7 worm cellular contexts compared by ENCODE assay signal in the genomic region with DNA sequence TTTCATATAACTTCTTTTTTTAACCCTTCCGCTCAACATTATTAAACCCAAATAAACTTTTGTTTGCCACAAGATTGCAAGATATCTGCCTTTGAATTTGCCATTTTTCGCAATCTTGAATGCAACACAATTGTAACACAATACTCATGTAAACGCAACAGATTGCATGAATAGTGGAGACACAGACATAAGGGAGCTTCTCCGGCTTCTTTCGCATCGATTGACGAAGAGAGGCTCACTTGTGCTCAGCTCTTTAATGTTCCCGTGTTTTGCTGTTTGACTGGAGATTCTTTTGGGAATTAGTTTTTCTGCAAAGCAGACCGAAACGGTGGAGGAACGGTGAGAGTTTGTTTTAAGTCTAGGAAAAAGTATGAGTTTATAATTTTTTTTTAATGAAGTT.
TF ChIP-seq lines count a peak whose summit lies in the region.

A gene (plus strand): TSS at position 215 of the 400 bp plus-strand sequence.

TF ChIP-seq in whole organism, L1 larva, 84 proteins besides CTCF, POLR2A, EP300 and RAD21 (continues in another document):
- peak; percentile 72 for TF ChIP-seq lin-14 (GFP tag; optimal IDR thresholded peaks at IDR 0.05; lab: Kevin White, UChicago)
- TF ChIP-seq ceh-82 (tag; optimal IDR thresholded peaks at IDR 0.05; lab: Kevin White, UChicago): peak in 2 of 3 experiments; percentile 0 to 18
- peak; percentile 32 for TF ChIP-seq nhr-71 (tag; optimal IDR thresholded peaks at IDR 0.05; lab: Kevin White, UChicago)
- TF ChIP-seq skn-1 (tag; optimal IDR thresholded peaks at IDR 0.05; lab: Kevin White, UChicago): peak; percentile 44
- TF ChIP-seq fkh-4 (tag; optimal IDR thresholded peaks at IDR 0.05; lab: Kevin White, UChicago; ENCODE audit: borderline replicate concordance): no peak
- no peak for TF ChIP-seq pqm-1 (tag; optimal IDR thresholded peaks at IDR 0.05; lab: Kevin White, UChicago)
- TF ChIP-seq jun-1 (tag; optimal IDR thresholded peaks at IDR 0.05; lab: Kevin White, UChicago): no peak
- TF ChIP-seq lin-13 (GFP tag; optimal IDR thresholded peaks at IDR 0.05; lab: Kevin White, UChicago): no peak
- TF ChIP-seq isw-1 (GFP tag; IDR thresholded peaks at IDR 0.05; lab: Robert Waterston, UW): no peak
- peak; percentile 12 for TF ChIP-seq nhr-47 (tag; optimal IDR thresholded peaks at IDR 0.05; lab: Kevin White, UChicago)
- TF ChIP-seq pax-3 (tag; optimal IDR thresholded peaks at IDR 0.05; lab: Kevin White, UChicago): no peak
- TF ChIP-seq snpc-4 (tag; optimal IDR thresholded peaks at IDR 0.05; lab: Kevin White, UChicago): no peak

TF ChIP-seq in whole organism, L2 larva, 48 proteins besides CTCF, POLR2A, EP300 and RAD21:
- TF ChIP-seq F13H6.1 (tag; optimal IDR thresholded peaks at IDR 0.05; lab: Kevin White, UChicago): no peak
- TF ChIP-seq ceh-16 (tag; optimal IDR thresholded peaks at IDR 0.05; lab: Kevin White, UChicago): no peak
- no peak for TF ChIP-seq nhr-12 (tag; optimal IDR thresholded peaks at IDR 0.05; lab: Kevin White, UChicago)
- no peak for TF ChIP-seq sma-3 (GFP tag; optimal IDR thresholded peaks at IDR 0.05; lab: Kevin White, UChicago)
- TF ChIP-seq snpc-4 (tag; optimal IDR thresholded peaks at IDR 0.05; lab: Kevin White, UChicago): no peak
- peak; percentile 59 for TF ChIP-seq C34F6.9 (tag; optimal IDR thresholded peaks at IDR 0.05; lab: Kevin White, UChicago)
- TF ChIP-seq zag-1 (tag; optimal IDR thresholded peaks at IDR 0.05; lab: Kevin White, UChicago): peak; percentile 25
- TF ChIP-seq nhr-21 (tag; optimal IDR thresholded peaks at IDR 0.05; lab: Kevin White, UChicago): no peak
- no peak for TF ChIP-seq alr-1 (tag; optimal IDR thresholded peaks at IDR 0.05; lab: Kevin White, UChicago)
- peak; percentile 77 for TF ChIP-seq unc-55 (GFP tag; optimal IDR thresholded peaks at IDR 0.05; lab: Kevin White, UChicago)
- TF ChIP-seq lsy-2 (tag; optimal IDR thresholded peaks at IDR 0.05; lab: Kevin White, UChicago): peak in 1 of 2 experiments; percentile 32
- no peak for TF ChIP-seq lin-39 (tag; optimal IDR thresholded peaks at IDR 0.05; lab: Kevin White, UChicago)
- TF ChIP-seq nhr-10 (tag; optimal IDR thresholded peaks at IDR 0.05; lab: Kevin White, UChicago): no peak
TF ChIP-seq in whole organism, L2 larva: peak in this region for 4.

TF ChIP-seq in whole organism, L3 larva, 47 proteins besides CTCF, POLR2A, EP300 and RAD21 (continues in another document):
- TF ChIP-seq nhr-25 (tag; optimal IDR thresholded peaks at IDR 0.05; lab: Kevin White, UChicago): no peak
- no peak for TF ChIP-seq elt-3 (tag; optimal IDR thresholded peaks at IDR 0.05; lab: Kevin White, UChicago)
- peak; percentile 30 for TF ChIP-seq hmg-11 (tag; optimal IDR thresholded peaks at IDR 0.05; lab: Kevin White, UChicago)
- no peak for TF ChIP-seq skn-1 (tag; optimal IDR thresholded peaks at IDR 0.05; lab: Kevin White, UChicago)
- TF ChIP-seq R02D3.7 (tag; optimal IDR thresholded peaks at IDR 0.05; lab: Kevin White, UChicago): no peak
- TF ChIP-seq elt-1 (tag; optimal IDR thresholded peaks at IDR 0.05; lab: Kevin White, UChicago): peak; percentile 14
- no peak for TF ChIP-seq daf-12 (tag; optimal IDR thresholded peaks at IDR 0.05; lab: Kevin White, UChicago)
- TF ChIP-seq nhr-77 (tag; optimal IDR thresholded peaks at IDR 0.05; lab: Kevin White, UChicago): no peak
- TF ChIP-seq lsy-12 (tag; optimal IDR thresholded peaks at IDR 0.05; lab: Kevin White, UChicago): no peak
- TF ChIP-seq nhr-23 (tag; optimal IDR thresholded peaks at IDR 0.05; lab: Kevin White, UChicago): no peak
- TF ChIP-seq nhr-43 (tag; optimal IDR thresholded peaks at IDR 0.05; lab: Kevin White, UChicago; ENCODE audit: poor library complexity, severe bottlenecking): no peak
- no peak for TF ChIP-seq ztf-11 (tag; optimal IDR thresholded peaks at IDR 0.05; lab: Kevin White, UChicago)
- no peak for TF ChIP-seq ceh-9 (tag; optimal IDR thresholded peaks at IDR 0.05; lab: Kevin White, UChicago)

TF ChIP-seq in whole organism, L4 larva, 104 proteins besides CTCF, POLR2A, EP300 and RAD21:
- TF ChIP-seq mep-1 (tag; optimal IDR thresholded peaks at IDR 0.05; lab: Kevin White, UChicago): peak; percentile 23
- no peak for TF ChIP-seq ztf-7 (tag; optimal IDR thresholded peaks at IDR 0.05; lab: Kevin White, UChicago)
- TF ChIP-seq hlh-30 (tag; optimal IDR thresholded peaks at IDR 0.05; lab: Kevin White, UChicago; ENCODE audit: insufficient read depth): peak; percentile 28
- peak; percentile 24 for TF ChIP-seq rbr-2 (tag; optimal IDR thresholded peaks at IDR 0.05; lab: Kevin White, UChicago)
TF ChIP-seq in whole organism, L4 larva: peak in this region for 3.

TF ChIP-seq in whole organism, early embryonic, 17 proteins besides CTCF, POLR2A, EP300 and RAD21:
- TF ChIP-seq hnd-1 (tag; optimal IDR thresholded peaks at IDR 0.05; lab: Kevin White, UChicago) (no peak), F13C5.2 (tag; optimal IDR thresholded peaks at IDR 0.05; lab: Kevin White, UChicago) (peak; percentile 31), tbx-37 (GFP tag; conservative IDR thresholded peaks at IDR 0.05; lab: Robert Waterston, UW) (no peak), hmg-4 (GFP tag; optimal IDR thresholded peaks at IDR 0.05; lab: Kevin White, UChicago) (no peak), tbx-11 (GFP tag; IDR thresholded peaks at IDR 0.05; lab: Robert Waterston, UW) (no peak), ets-7 (tag; optimal IDR thresholded peaks at IDR 0.05; lab: Kevin White, UChicago) (no peak), hmbx-1 (tag; optimal IDR thresholded peaks at IDR 0.05; lab: Kevin White, UChicago) (no peak), pes-1 (GFP tag; IDR thresholded peaks at IDR 0.05; lab: Robert Waterston, UW) (no peak)

TF ChIP-seq in whole organism, late embryonic, 69 proteins besides CTCF, POLR2A, EP300 and RAD21 (continues in another document):
- no peak for TF ChIP-seq ceh-45 (GFP tag; IDR thresholded peaks at IDR 0.05; lab: Robert Waterston, UW)
- peak; percentile 58 for TF ChIP-seq unc-42 (tag; optimal IDR thresholded peaks at IDR 0.05; lab: Kevin White, UChicago)
- no peak for TF ChIP-seq pros-1 (tag; optimal IDR thresholded peaks at IDR 0.05; lab: Kevin White, UChicago)
- TF ChIP-seq ceh-48 (tag; optimal IDR thresholded peaks at IDR 0.05; lab: Kevin White, UChicago): peak; percentile 58
- no peak for TF ChIP-seq unc-55 (GFP tag; optimal IDR thresholded peaks at IDR 0.05; lab: Kevin White, UChicago)
- no peak for TF ChIP-seq unc-86 (tag; optimal IDR thresholded peaks at IDR 0.05; lab: Kevin White, UChicago)
- TF ChIP-seq fkh-6 (tag; optimal IDR thresholded peaks at IDR 0.05; lab: Kevin White, UChicago): no peak
- no peak for TF ChIP-seq lin-11 (tag; optimal IDR thresholded peaks at IDR 0.05; lab: Kevin White, UChicago)
- no peak for TF ChIP-seq nhr-232 (tag; optimal IDR thresholded peaks at IDR 0.05; lab: Kevin White, UChicago)
- no peak for TF ChIP-seq ceh-9 (tag; optimal IDR thresholded peaks at IDR 0.05; lab: Kevin White, UChicago)
- no peak for TF ChIP-seq pha-4 (tag; optimal IDR thresholded peaks at IDR 0.05; lab: Kevin White, UChicago)
- TF ChIP-seq zip-5 (tag; optimal IDR thresholded peaks at IDR 0.05; lab: Kevin White, UChicago): no peak
- peak; percentile 11 for TF ChIP-seq ceh-31 (tag; optimal IDR thresholded peaks at IDR 0.05; lab: Kevin White, UChicago)
- no peak for TF ChIP-seq hlh-6 (tag; optimal IDR thresholded peaks at IDR 0.05; lab: Kevin White, UChicago)
- no peak for TF ChIP-seq hlh-8 (tag; optimal IDR thresholded peaks at IDR 0.05; lab: Kevin White, UChicago)
- TF ChIP-seq gmeb-2 (tag; optimal IDR thresholded peaks at IDR 0.05; lab: Kevin White, UChicago): no peak
- TF ChIP-seq ttx-3 (tag; optimal IDR thresholded peaks at IDR 0.05; lab: Kevin White, UChicago): no peak
- no peak for TF ChIP-seq npax-4 (tag; optimal IDR thresholded peaks at IDR 0.05; lab: Kevin White, UChicago)
- no peak for TF ChIP-seq pqm-1 (tag; optimal IDR thresholded peaks at IDR 0.05; lab: Kevin White, UChicago)
- TF ChIP-seq ceh-14 (tag; optimal IDR thresholded peaks at IDR 0.05; lab: Kevin White, UChicago): no peak
- TF ChIP-seq ceh-19 (GFP tag; optimal IDR thresholded peaks at IDR 0.05; lab: Kevin White, UChicago): peak; percentile 21
- TF ChIP-seq tbx-2 (tag; optimal IDR thresholded peaks at IDR 0.05; lab: Kevin White, UChicago): no peak
- no peak for TF ChIP-seq ceh-2 (tag; optimal IDR thresholded peaks at IDR 0.05; lab: Kevin White, UChicago)

TF ChIP-seq in whole organism, mixed stage, embryonic, 35 proteins besides CTCF, POLR2A, EP300 and RAD21:
- TF ChIP-seq ces-1 (GFP tag; optimal IDR thresholded peaks at IDR 0.05; lab: Kevin White, UChicago): peak; percentile 90
- TF ChIP-seq nhr-12 (tag; optimal IDR thresholded peaks at IDR 0.05; lab: Kevin White, UChicago): no peak
- TF ChIP-seq ceh-43 (GFP tag; optimal IDR thresholded peaks at IDR 0.05; lab: Kevin White, UChicago): no peak
